Fruit fly (Drosophila melanogaster): ENCODE data around the gene PVRAP.

DNA sequence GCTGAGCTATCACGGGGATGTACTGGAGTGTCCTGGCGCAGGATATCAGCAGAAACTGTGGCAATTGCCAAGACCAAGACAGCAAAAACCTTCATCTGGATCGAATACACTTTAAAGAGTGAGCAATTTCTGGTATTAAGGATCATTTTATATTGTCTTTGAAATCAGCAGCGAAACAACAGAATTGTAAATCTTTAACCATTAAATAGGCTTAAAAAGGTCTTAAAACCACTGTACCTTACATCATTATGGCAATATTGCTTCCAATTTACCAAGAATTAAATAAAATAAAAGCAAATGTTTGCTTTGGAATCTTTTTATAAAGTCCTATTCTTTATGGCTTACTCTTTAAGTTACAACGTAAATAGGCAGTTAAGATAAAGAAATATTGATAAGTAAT, 37.5 kb downstream of the PVRAP start, which contains the start of gene CG10477:
- TF ChIP-seq CG17829 (tag; optimal IDR thresholded peaks at IDR 0.05) (no peak), nerfin-2 (GFP tag; IDR thresholded peaks at IDR 0.05; ENCODE audit: partially characterized antibody) (no peak), Hsf (GFP tag; optimal IDR thresholded peaks at IDR 0.05) (no peak), CG11723 (GFP tag; optimal IDR thresholded peaks at IDR 0.05) (no peak), CG6272 (GFP tag; IDR thresholded peaks at IDR 0.05) (no peak), CG12391 (tag; optimal IDR thresholded peaks at IDR 0.05) (no peak)

Data from whole organism, embryonic.